Fruit fly (Drosophila melanogaster): ENCODE measurements around the gene CG10565.

CG10565 gene

DNA sequence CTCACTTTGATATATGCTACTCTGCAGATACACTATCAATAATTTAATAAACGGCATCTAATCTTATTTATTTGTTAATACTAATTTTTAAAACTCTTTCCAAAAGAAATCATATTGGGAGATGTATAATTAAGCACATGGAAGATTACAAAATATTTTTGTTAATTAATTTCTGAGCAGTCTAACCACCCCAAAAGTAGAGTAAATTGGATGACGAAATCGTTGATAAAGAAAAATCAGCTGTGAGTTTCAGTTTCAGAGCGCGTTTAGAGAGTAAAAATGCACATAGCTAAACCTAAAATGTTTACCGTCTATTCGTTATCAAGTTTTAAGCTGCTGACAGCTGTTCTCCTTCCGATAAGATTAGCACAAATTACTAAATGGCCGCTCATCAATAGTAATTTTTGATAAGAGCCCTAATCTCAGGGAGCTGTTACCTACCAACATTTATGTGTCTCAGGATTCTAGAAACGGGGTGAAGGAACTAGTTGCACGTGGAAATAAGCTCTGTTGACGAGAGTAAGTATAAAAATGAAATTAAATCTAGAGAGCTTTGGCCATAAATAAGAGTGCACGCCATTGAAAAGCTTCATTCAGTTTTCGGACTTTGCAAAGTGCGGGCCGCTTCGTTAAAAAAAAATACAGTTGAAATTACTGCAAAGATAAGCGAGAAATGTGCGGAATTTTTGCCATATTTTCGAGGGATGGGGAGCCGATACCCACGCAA lies 36.5 kb upstream of the CG10565 start, which contains the start of the genes chb and AsnS (continued):
- TF ChIP-seq fru (GFP tag; optimal IDR thresholded peaks at IDR 0.05) (peak; percentile 71), tai (GFP tag; optimal IDR thresholded peaks at IDR 0.05) (no peak), usp (GFP tag; optimal IDR thresholded peaks at IDR 0.05) (no peak), Myc (optimal IDR thresholded peaks at IDR 0.05) (no peak), ey (GFP tag; optimal IDR thresholded peaks at IDR 0.05) (peak; percentile 83), dmrt93B (GFP tag; optimal IDR thresholded peaks at IDR 0.05) (peak; percentile 52), Hr78 (GFP tag; optimal IDR thresholded peaks at IDR 0.05) (no peak), brk (GFP tag; optimal IDR thresholded peaks at IDR 0.05) (peak; percentile 47), sv (GFP tag; optimal IDR thresholded peaks at IDR 0.05) (no peak), dsf (GFP tag; optimal IDR thresholded peaks at IDR 0.05; ENCODE audit: borderline replicate concordance) (peak; percentile 44), N (GFP tag; optimal IDR thresholded peaks at IDR 0.05) (no peak), Hnf4 (GFP tag; optimal IDR thresholded peaks at IDR 0.05) (peak; percentile 82), Sp1 (GFP tag; optimal IDR thresholded peaks at IDR 0.05) (peak; percentile 88), lola (GFP tag; optimal IDR thresholded peaks at IDR 0.05) (no peak)

dm6 chr3L:21171905-21172304 lies 35.8 kb upstream of the CG10565 start, which contains the start of gene Ac78C:
TSS of gene Ac78C (minus strand) at chr3L:21171930.
- peak; percentile 81 for TF ChIP-seq OdsH (GFP tag; optimal IDR thresholded peaks at IDR 0.05)
- peak; percentile 46 for TF ChIP-seq psq (GFP tag; optimal IDR thresholded peaks at IDR 0.05)
- peak; percentile 89 for TF ChIP-seq HLH106 (tag; optimal IDR thresholded peaks at IDR 0.05)
- TF ChIP-seq CG9705 (GFP tag; optimal IDR thresholded peaks at IDR 0.05): peak; percentile 82
- TF ChIP-seq rgr (GFP tag; optimal IDR thresholded peaks at IDR 0.05): peak; percentile 87
- peak; percentile 56 to 89 for TF ChIP-seq foxo (GFP tag; optimal IDR thresholded peaks at IDR 0.05)
- no peak for TF ChIP-seq dsf (GFP tag; optimal IDR thresholded peaks at IDR 0.05; ENCODE audit: borderline replicate concordance)
- no peak for TF ChIP-seq Rel (GFP tag; optimal IDR thresholded peaks at IDR 0.05)
- no peak for TF ChIP-seq Rel (tag; optimal IDR thresholded peaks at IDR 0.05)
- peak; percentile 75 for TF ChIP-seq sv (GFP tag; optimal IDR thresholded peaks at IDR 0.05)
- TF ChIP-seq Jra (GFP tag; optimal IDR thresholded peaks at IDR 0.05): peak; percentile 18
- peak; percentile 43 for TF ChIP-seq Hr83 (GFP tag; optimal IDR thresholded peaks at IDR 0.05; ENCODE audit: poor library complexity, severe bottlenecking)
- TF ChIP-seq sage (GFP tag; optimal IDR thresholded peaks at IDR 0.05): peak; percentile 39
- no peak for TF ChIP-seq Dif (GFP tag; optimal IDR thresholded peaks at IDR 0.05; ENCODE audit: partially characterized antibody)
- peak; percentile 82 for TF ChIP-seq Sp1 (GFP tag; optimal IDR thresholded peaks at IDR 0.05)
- TF ChIP-seq GATAd (GFP tag; optimal IDR thresholded peaks at IDR 0.05): peak; percentile 46
- peak; percentile 28 for TF ChIP-seq CrebA (GFP tag; optimal IDR thresholded peaks at IDR 0.05; ENCODE audit: borderline replicate concordance)
- TF ChIP-seq ey (GFP tag; optimal IDR thresholded peaks at IDR 0.05): peak; percentile 82
- TF ChIP-seq h (GFP tag; optimal IDR thresholded peaks at IDR 0.05): peak; percentile 97
- peak; percentile 62 for TF ChIP-seq CG32264 (GFP tag; optimal IDR thresholded peaks at IDR 0.05)
- TF ChIP-seq Vsx2 (GFP tag; optimal IDR thresholded peaks at IDR 0.05; ENCODE audit: partially characterized antibody): peak; percentile 9
- no peak for TF ChIP-seq brk (GFP tag; optimal IDR thresholded peaks at IDR 0.05)
- TF ChIP-seq fru (GFP tag; optimal IDR thresholded peaks at IDR 0.05): peak; percentile 92
- TF ChIP-seq Hnf4 (GFP tag; optimal IDR thresholded peaks at IDR 0.05): peak; percentile 88
- peak; percentile 90 for TF ChIP-seq br (GFP tag; optimal IDR thresholded peaks at IDR 0.05)
- TF ChIP-seq dmrt93B (GFP tag; optimal IDR thresholded peaks at IDR 0.05): peak; percentile 67
- no peak for TF ChIP-seq Hr78 (GFP tag; optimal IDR thresholded peaks at IDR 0.05)
- TF ChIP-seq tai (GFP tag; optimal IDR thresholded peaks at IDR 0.05): no peak
- TF ChIP-seq jim (GFP tag; optimal IDR thresholded peaks at IDR 0.05): no peak
- peak; percentile 52 for TF ChIP-seq Mio (GFP tag; optimal IDR thresholded peaks at IDR 0.05)

dm6 chr3L:21145841-21146395 lies 9.8 kb upstream of the CG10565 start:
- TF ChIP-seq Dfd (GFP tag; optimal IDR thresholded peaks at IDR 0.05) (no peak), h (GFP tag; optimal IDR thresholded peaks at IDR 0.05) (no peak), foxo (GFP tag; optimal IDR thresholded peaks at IDR 0.05) (no peak), CG32264 (GFP tag; optimal IDR thresholded peaks at IDR 0.05) (no peak), pan (optimal IDR thresholded peaks at IDR 0.05) (no peak), usp (GFP tag; optimal IDR thresholded peaks at IDR 0.05) (no peak), Dif (GFP tag; optimal IDR thresholded peaks at IDR 0.05; ENCODE audit: partially characterized antibody) (no peak), lola (GFP tag; optimal IDR thresholded peaks at IDR 0.05) (no peak), Jra (GFP tag; optimal IDR thresholded peaks at IDR 0.05) (no peak), Myc (optimal IDR thresholded peaks at IDR 0.05) (no peak), N (GFP tag; optimal IDR thresholded peaks at IDR 0.05) (no peak)
